Worm (Caenorhabditis elegans) whole organism, early embryonic: Measurements from ENCODE around the gene mtg-1.

Experiments
- B0310.2 ChIP-seq: sonication (generic microtip); optimal IDR thresholded peaks from 2 replicates; lab custom pipeline; 2016; ENCODE audit warnings: mild to moderate bottlenecking, missing genetic modification characterization, missing compliant biosample characterization
- ama-1 ChIP-seq: fragments of 150-350 bp; optimal IDR thresholded peaks from 2 replicates; lab custom pipeline; 2014
- ceh-36 ChIP-seq: sonication (generic microtip); optimal IDR thresholded peaks from 2 replicates; lab custom pipeline; 2016; ENCODE audit warnings: missing genetic modification characterization, inconsistent platforms, missing compliant biosample characterization
- flt-1 ChIP-seq: fragments of 200-800 bp; sonication (Bioruptor generic); IDR thresholded peaks from 2 replicates; pipeline ENCODE4 v1.3.6; 2022; ENCODE audit warnings: missing genetic modification characterization, missing compliant biosample characterization
- scrt-1 ChIP-seq: fragments of 200-800 bp; sonication (Bioruptor generic); IDR thresholded peaks from 2 replicates; pipeline ENCODE4 v1.3.6; 2022; ENCODE audit warnings: missing genetic modification characterization, missing compliant biosample characterization
- sea-1 ChIP-seq: fragments of 200-800 bp; sonication (Bioruptor generic); conservative IDR thresholded peaks from 2 replicates; pipeline ENCODE4 v1.3.6; 2022; ENCODE audit warnings: missing genetic modification characterization, missing compliant biosample characterization

ce11 chrIII:1579001-1579400 is 45.4 kb downstream of the mtg-1 start:
- TF ChIP-seq ama-1 (lab: Kevin White, UChicago) = no peak
- no peak for TF ChIP-seq scrt-1
- TF ChIP-seq flt-1 (GFP tag; lab: Robert Waterston, UW) = no peak
- no peak for TF ChIP-seq B0310.2 (tag; lab: Kevin White, UChicago)
- no peak for TF ChIP-seq ceh-36
- no peak for TF ChIP-seq sea-1
